Worm (Caenorhabditis elegans) whole organism, L2 larva: Measurements from ENCODE around the gene C38C10.3.

Experiments
- R02D3.7 ChIP-seq: fragments of 150-350 bp; optimal IDR thresholded peaks from 2 replicates; lab custom pipeline; 2014; ENCODE audit warnings: missing biosample characterization, missing genetic modification characterization
- ZK546.5 ChIP-seq: sonication (generic microtip); optimal IDR thresholded peaks from 2 replicates; lab custom pipeline; 2017; ENCODE audit warnings: missing biosample characterization, missing genetic modification characterization
- blmp-1 ChIP-seq: sonication (generic microtip); optimal IDR thresholded peaks from 2 replicates; lab custom pipeline; 2017; ENCODE audit warnings: missing genetic modification characterization, mild to moderate bottlenecking, missing compliant biosample characterization, antibody characterized with exemption, moderate library complexity; ENCODE audit not compliant: insufficient read depth
- ceh-16 ChIP-seq: fragments of 150-350 bp; optimal IDR thresholded peaks from 2 replicates; lab custom pipeline; 2014; ENCODE audit warnings: missing biosample characterization, missing genetic modification characterization
- ceh-82 ChIP-seq: fragments of 150-350 bp; optimal IDR thresholded peaks from 2 replicates; lab custom pipeline; 2014; ENCODE audit warnings: missing biosample characterization, missing genetic modification characterization
- elt-1 ChIP-seq: fragments of 150-350 bp; optimal IDR thresholded peaks from 2 replicates; lab custom pipeline; 2014; ENCODE audit warnings: missing biosample characterization, missing genetic modification characterization
- fos-1 ChIP-seq: fragments of 150-350 bp; optimal IDR thresholded peaks from 2 replicates; lab custom pipeline; 2014; ENCODE audit warnings: missing biosample characterization, missing genetic modification characterization
- nhr-10 ChIP-seq: sonication (generic microtip); optimal IDR thresholded peaks from 2 replicates; lab custom pipeline; 2017; ENCODE audit warnings: missing biosample characterization, missing genetic modification characterization
- nhr-237 ChIP-seq: fragments of 150-350 bp; optimal IDR thresholded peaks from 2 replicates; lab custom pipeline; 2014; ENCODE audit warnings: missing biosample characterization, missing genetic modification characterization
- nhr-25 ChIP-seq: fragments of 150-350 bp; sonication (generic microtip); optimal IDR thresholded peaks from 3 replicates; lab custom pipeline; 2014; ENCODE audit warnings: missing biosample characterization, missing genetic modification characterization
- sma-9 ChIP-seq, 2 experiments: fragments of 150-350 bp in 1 of 2; sonication (generic microtip) in 1 of 2; optimal IDR thresholded peaks; 2 replicates each; lab custom pipeline; 2014 to 2016; ENCODE audit warnings: missing genetic modification characterization in 2 of 2, mild to moderate bottlenecking in 1 of 2, missing biosample characterization in 1 of 2, missing compliant biosample characterization in 1 of 2, missing genetic modification reagents in 1 of 2, moderate library complexity in 1 of 2
- zag-1 ChIP-seq: fragments of 150-350 bp; optimal IDR thresholded peaks from 2 replicates; lab custom pipeline; 2014; ENCODE audit warnings: missing biosample characterization, missing genetic modification characterization

DNA sequence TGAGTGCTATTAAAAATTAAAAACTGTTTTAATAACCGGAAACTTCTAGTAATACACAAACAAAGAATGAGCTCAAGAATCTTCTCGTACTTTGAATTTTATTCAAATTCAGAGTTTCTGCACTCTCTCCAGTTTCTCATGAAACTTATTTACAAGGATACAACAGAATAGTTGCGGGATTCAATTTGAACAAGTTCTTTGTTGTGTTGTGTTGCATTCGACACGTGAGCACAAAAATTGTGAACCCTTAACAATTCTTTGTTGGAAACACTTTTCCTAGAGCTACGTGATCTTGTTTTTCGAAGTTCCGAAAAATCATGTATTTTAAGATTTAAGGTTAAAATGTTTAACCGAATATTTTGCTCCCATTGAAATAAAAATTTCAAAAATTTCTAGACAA is 11.7 kb downstream of the C38C10.3 start:
- TF ChIP-seq nhr-237 (no peak), sma-9 (GFP tag; optimal IDR thresholded peaks at IDR 0.05; lab: Kevin White, UChicago) (no peak), sma-9 (tag; optimal IDR thresholded peaks at IDR 0.05; lab: Kevin White, UChicago) (no peak), R02D3.7 (no peak), blmp-1 (tag; lab: Kevin White, UChicago) (no peak), nhr-25 (tag; lab: Kevin White, UChicago) (no peak), ceh-16 (tag; lab: Kevin White, UChicago) (no peak), fos-1 (tag; lab: Kevin White, UChicago) (no peak), zag-1 (tag; lab: Kevin White, UChicago) (no peak), nhr-10 (no peak), elt-1 (no peak), ceh-82 (tag; lab: Kevin White, UChicago) (no peak), ZK546.5 (tag; lab: Kevin White, UChicago) (no peak)
